Worm (Caenorhabditis elegans): ENCODE measurements around the gene F49E2.5.

- TF ChIP-seq lir-3 (tag; optimal IDR thresholded peaks at IDR 0.05; ENCODE audit: poor library complexity) (no peak), mab-9 (GFP tag; IDR thresholded peaks at IDR 0.05) (no peak), dpl-1 (GFP tag; optimal IDR thresholded peaks at IDR 0.05) (no peak), skn-1 (tag; optimal IDR thresholded peaks at IDR 0.05) (peak; percentile 60), fkh-10 (GFP tag; optimal IDR thresholded peaks at IDR 0.05) (no peak), nhr-11 (tag; optimal IDR thresholded peaks at IDR 0.05) (no peak), ceh-82 (tag; optimal IDR thresholded peaks at IDR 0.05) (peak in 2 of 3 experiments; percentile 17 to 33), unc-62 (GFP tag; optimal IDR thresholded peaks at IDR 0.05) (no peak), zag-1 (tag; optimal IDR thresholded peaks at IDR 0.05) (no peak), ets-5 (GFP tag; IDR thresholded peaks at IDR 0.05) (no peak), ama-1 (optimal IDR thresholded peaks at IDR 0.05) (no peak), lsy-2 (tag; optimal IDR thresholded peaks at IDR 0.05) (peak in 1 of 2 experiments; percentile 14), nhr-77 (tag; optimal IDR thresholded peaks at IDR 0.05) (no peak)
Measured at ce11 chrX:9549657-9550369, 6.4 kb downstream of the F49E2.5 start.
